Fruit fly (Drosophila melanogaster): Measurements from ENCODE around the gene CG9386.

Gene CG9386

dm6 chr3R:9551659-9552435, 3.4 kb downstream of the CG9386 start, which contains the start of the genes mura and RnpS1:
Gene mura, minus strand, starts transcription at chr3R:9551806.
Gene RnpS1, plus strand, starts transcription at chr3R:9552034.
- TF ChIP-seq CG12605 (GFP tag; IDR thresholded peaks at IDR 0.05) = no peak
- no peak for TF ChIP-seq Snoo (tag; optimal IDR thresholded peaks at IDR 0.05)
- no peak for TF ChIP-seq CG32121 (GFP tag; IDR thresholded peaks at IDR 0.05)
- TF ChIP-seq CG8159 (tag; optimal IDR thresholded peaks at IDR 0.05) = no peak

dm6 chr3R:9551013-9551658, 4.1 kb downstream of the CG9386 start:
- peak; percentile 57 for TF ChIP-seq Snoo (tag; optimal IDR thresholded peaks at IDR 0.05)
- peak; percentile 97 for TF ChIP-seq EcR (GFP tag; optimal IDR thresholded peaks at IDR 0.05)
- peak; percentile 23 for TF ChIP-seq gl (tag; optimal IDR thresholded peaks at IDR 0.05)
- no peak for TF ChIP-seq CG14655 (GFP tag; optimal IDR thresholded peaks at IDR 0.05)
- TF ChIP-seq CG8301 (tag; optimal IDR thresholded peaks at IDR 0.05) = peak; percentile 1
- TF ChIP-seq CG13204 (GFP tag; optimal IDR thresholded peaks at IDR 0.05) = no peak
- peak; percentile 18 for TF ChIP-seq Pif1B (GFP tag; optimal IDR thresholded peaks at IDR 0.05)
- TF ChIP-seq CG17806 (tag; optimal IDR thresholded peaks at IDR 0.05) = peak; percentile 22

dm6 chr3R:9550265-9551012, 4.8 kb downstream of the CG9386 start:
- TF ChIP-seq Pif1A (GFP tag; optimal IDR thresholded peaks at IDR 0.05) = peak; percentile 9
- peak; percentile 29 for TF ChIP-seq CG13204 (GFP tag; optimal IDR thresholded peaks at IDR 0.05)
- no peak for TF ChIP-seq CG17806 (tag; optimal IDR thresholded peaks at IDR 0.05)
- TF ChIP-seq EcR (GFP tag; optimal IDR thresholded peaks at IDR 0.05) = peak; percentile 53
- no peak for TF ChIP-seq CG8159 (tag; optimal IDR thresholded peaks at IDR 0.05)
- peak; percentile 23 for TF ChIP-seq gl (tag; optimal IDR thresholded peaks at IDR 0.05)
- peak; percentile 60 for TF ChIP-seq Pif1B (GFP tag; optimal IDR thresholded peaks at IDR 0.05)

- TF ChIP-seq CG12605 (GFP tag; IDR thresholded peaks at IDR 0.05) (no peak), CG32121 (GFP tag; IDR thresholded peaks at IDR 0.05) (no peak)
These were observed 6.4 kb downstream of the CG9386 start for dm6 chr3R:9548769-9549168.

- no peak for TF ChIP-seq gl (tag; optimal IDR thresholded peaks at IDR 0.05)
These were observed 8.3 kb downstream of the CG9386 start for dm6 chr3R:9546808-9547381.

- TF ChIP-seq CG8159 (tag; optimal IDR thresholded peaks at IDR 0.05) = no peak
- no peak for TF ChIP-seq CG17806 (tag; optimal IDR thresholded peaks at IDR 0.05)
- TF ChIP-seq CG15710 (tag; optimal IDR thresholded peaks at IDR 0.05) = no peak
- no peak for TF ChIP-seq rn (GFP tag; IDR thresholded peaks at IDR 0.05)
- no peak for TF ChIP-seq CG4496 (GFP tag; IDR thresholded peaks at IDR 0.05)
- no peak for TF ChIP-seq CG32121 (GFP tag; IDR thresholded peaks at IDR 0.05)
- no peak for TF ChIP-seq Pif1A (GFP tag; optimal IDR thresholded peaks at IDR 0.05)
- no peak for TF ChIP-seq CG14655 (GFP tag; optimal IDR thresholded peaks at IDR 0.05)
- no peak for TF ChIP-seq CG13204 (GFP tag; optimal IDR thresholded peaks at IDR 0.05)
These were observed 11.6 kb downstream of the CG9386 start for dm6 chr3R:9543495-9544180.

dm6 chr3R:9534595-9535217, 20.5 kb downstream of the CG9386 start:
- TF ChIP-seq CG10348 (GFP tag; IDR thresholded peaks at IDR 0.05) = no peak
- no peak for TF ChIP-seq Snoo (tag; optimal IDR thresholded peaks at IDR 0.05)
- no peak for TF ChIP-seq CG8159 (tag; optimal IDR thresholded peaks at IDR 0.05)
- TF ChIP-seq Pif1B (GFP tag; optimal IDR thresholded peaks at IDR 0.05) = no peak
- TF ChIP-seq CG13204 (GFP tag; optimal IDR thresholded peaks at IDR 0.05) = no peak
- TF ChIP-seq EcR (GFP tag; optimal IDR thresholded peaks at IDR 0.05) = peak; percentile 69
- no peak for TF ChIP-seq CG14655 (GFP tag; optimal IDR thresholded peaks at IDR 0.05)
- no peak for TF ChIP-seq CG8301 (tag; optimal IDR thresholded peaks at IDR 0.05)
- TF ChIP-seq D1 (tag; optimal IDR thresholded peaks at IDR 0.05) = no peak
- no peak for TF ChIP-seq CG34367 (tag; optimal IDR thresholded peaks at IDR 0.05)
- TF ChIP-seq Ets98B (GFP tag; IDR thresholded peaks at IDR 0.05) = peak; percentile 7; the same call in 1 of the 2 replicates
- no peak for TF ChIP-seq CG15710 (tag; optimal IDR thresholded peaks at IDR 0.05)
- peak; percentile 53 for TF ChIP-seq CG12605 (GFP tag; IDR thresholded peaks at IDR 0.05)
- no peak for TF ChIP-seq CG9948 (tag; optimal IDR thresholded peaks at IDR 0.05)
- peak; percentile 27; the same call in 2 of the 3 replicates for TF ChIP-seq CG4496 (GFP tag; IDR thresholded peaks at IDR 0.05)
- no peak for TF ChIP-seq Pif1A (GFP tag; optimal IDR thresholded peaks at IDR 0.05)
- no peak for TF ChIP-seq gl (tag; optimal IDR thresholded peaks at IDR 0.05)

Data from whole organism, pupa.